Fruit fly (Drosophila melanogaster) whole organism, embryonic: ENCODE measurements around the gene dpr20.
A peak's percentile ranks its signal among the peaks of the same experiment; 100 is the strongest.

Experiments
- Atf6 ChIP-seq: fragments of 200-800 bp; sonication (Bioruptor generic); IDR thresholded peaks from 2 replicates; pipeline ENCODE4 v1.3.6; 2022; ENCODE audit warnings: missing biosample characterization, missing genetic modification characterization
- BEAF-32 ChIP-seq: fragments of 200-800 bp; sonication (Bioruptor generic); optimal IDR thresholded peaks from 3 replicates; lab custom pipeline; 2017; ENCODE audit warnings: missing biosample characterization, missing genetic modification characterization, mild to moderate bottlenecking, moderate library complexity, missing genetic modification reagents
- CG10267 ChIP-seq: fragments of 200-800 bp; sonication (Bioruptor generic); optimal IDR thresholded peaks from 2 replicates; lab custom pipeline; 2018; ENCODE audit warnings: missing biosample characterization, mild to moderate bottlenecking, missing genetic modification characterization, moderate library complexity
- CG10321 ChIP-seq: fragments of 200-800 bp; sonication (Bioruptor generic); IDR thresholded peaks from 2 replicates; pipeline ENCODE4 v1.3.6; 2022; ENCODE audit warnings: missing biosample characterization, missing genetic modification characterization
- CG10979 ChIP-seq: fragments of 200-800 bp; sonication (Bioruptor generic); optimal IDR thresholded peaks from 2 replicates; lab custom pipeline; 2018; ENCODE audit warnings: missing biosample characterization, mild to moderate bottlenecking, missing genetic modification characterization, moderate library complexity
- CG12391 ChIP-seq: fragments of 200-800 bp; sonication (Bioruptor generic); optimal IDR thresholded peaks from 3 replicates; lab custom pipeline; 2018; ENCODE audit warnings: missing biosample characterization, mild to moderate bottlenecking, missing genetic modification characterization, moderate library complexity
- CG14710 ChIP-seq: fragments of 200-800 bp; sonication (Bioruptor generic); optimal IDR thresholded peaks from 3 replicates; lab custom pipeline; 2019; ENCODE audit warnings: missing biosample characterization, mild to moderate bottlenecking, missing genetic modification characterization, moderate library complexity
- CG15601 ChIP-seq: fragments of 200-800 bp; sonication (Bioruptor generic); optimal IDR thresholded peaks from 3 replicates; lab custom pipeline; 2019; ENCODE audit warnings: missing biosample characterization, mild to moderate bottlenecking, missing genetic modification characterization, moderate library complexity
- CG17359 ChIP-seq: fragments of 200-800 bp; sonication (Bioruptor generic); optimal IDR thresholded peaks from 3 replicates; lab custom pipeline; 2018; ENCODE audit warnings: missing biosample characterization, mild to moderate bottlenecking, missing genetic modification characterization, moderate library complexity
- CG17612 ChIP-seq: fragments of 200-800 bp; sonication (Bioruptor generic); IDR thresholded peaks from 2 replicates; pipeline ENCODE4 v1.3.6; 2022; ENCODE audit warnings: missing biosample characterization, missing genetic modification characterization
- CG17829 ChIP-seq: fragments of 200-800 bp; optimal IDR thresholded peaks from 2 replicates; lab custom pipeline; 2019; ENCODE audit warnings: missing biosample characterization, mild to moderate bottlenecking, missing genetic modification characterization, moderate library complexity
- CG2678 ChIP-seq: fragments of 200-800 bp; sonication (Bioruptor generic); optimal IDR thresholded peaks from 3 replicates; lab custom pipeline; 2019; ENCODE audit warnings: missing biosample characterization, mild to moderate bottlenecking, missing genetic modification characterization, moderate library complexity
- CG30403 ChIP-seq: fragments of 200-800 bp; sonication (Bioruptor generic); optimal IDR thresholded peaks from 3 replicates; lab custom pipeline; 2016; ENCODE audit warnings: missing biosample characterization, missing genetic modification characterization
- CG3407 ChIP-seq: fragments of 200-800 bp; sonication (Bioruptor generic); optimal IDR thresholded peaks from 2 replicates; lab custom pipeline; 2018; ENCODE audit warnings: missing biosample characterization, mild to moderate bottlenecking, missing genetic modification characterization
- CG4424 ChIP-seq: fragments of 200-800 bp; sonication (Bioruptor generic); optimal IDR thresholded peaks from 3 replicates; lab custom pipeline; 2016; ENCODE audit warnings: missing biosample characterization, missing genetic modification characterization
- CG5180 ChIP-seq: fragments of 200-800 bp; sonication (Bioruptor generic); optimal IDR thresholded peaks from 3 replicates; lab custom pipeline; 2017; ENCODE audit warnings: missing biosample characterization, missing genetic modification characterization, mild to moderate bottlenecking, moderate library complexity, missing genetic modification reagents
- CG5245 ChIP-seq: fragments of 200-800 bp; sonication (Bioruptor generic); optimal IDR thresholded peaks from 3 replicates; lab custom pipeline; 2016; ENCODE audit warnings: missing biosample characterization, missing genetic modification characterization
- CG5953 ChIP-seq: fragments of 200-800 bp; sonication (Bioruptor generic); IDR thresholded peaks from 2 replicates; pipeline ENCODE4 v1.3.6; 2022; ENCODE audit warnings: missing biosample characterization, missing genetic modification characterization
- CG6813 ChIP-seq: fragments of 200-800 bp; sonication (Bioruptor generic); optimal IDR thresholded peaks from 2 replicates; lab custom pipeline; 2017; ENCODE audit warnings: missing biosample characterization, missing genetic modification characterization, mild to moderate bottlenecking, moderate library complexity, missing genetic modification reagents
- CG8388 ChIP-seq: fragments of 200-800 bp; sonication (Bioruptor generic); optimal IDR thresholded peaks from 2 replicates; lab custom pipeline; 2019; ENCODE audit warnings: missing biosample characterization, mild to moderate bottlenecking, missing genetic modification characterization, moderate library complexity
- CG8924 ChIP-seq: fragments of 200-800 bp; optimal IDR thresholded peaks from 3 replicates; lab custom pipeline; 2019; ENCODE audit warnings: missing biosample characterization, mild to moderate bottlenecking, missing genetic modification characterization, moderate library complexity
- Eip74EF ChIP-seq, 2 experiments: fragments of 200-800 bp in 1 of 2; fragments of >200 bp in 1 of 2; sonication (Bioruptor generic) in 1 of 2; optimal IDR thresholded peaks; 2 replicates each; lab custom pipeline; 2017 to 2019; ENCODE audit warnings: missing biosample characterization in 2 of 2, missing genetic modification characterization in 2 of 2, mild to moderate bottlenecking in 1 of 2, moderate library complexity in 1 of 2
- Hr3 ChIP-seq: fragments of 200-800 bp; sonication (Bioruptor generic); optimal IDR thresholded peaks from 3 replicates; lab custom pipeline; 2016; ENCODE audit warnings: missing biosample characterization, missing genetic modification characterization
- Hr39 ChIP-seq: fragments of >200 bp; optimal IDR thresholded peaks from 2 replicates; lab custom pipeline; 2017
- Six4 ChIP-seq: fragments of 200-800 bp; sonication (Bioruptor generic); optimal IDR thresholded peaks from 2 replicates; lab custom pipeline; 2016; ENCODE audit warnings: missing biosample characterization, missing genetic modification characterization
- Ssrp ChIP-seq: fragments of 200-800 bp; sonication (Bioruptor generic); optimal IDR thresholded peaks from 2 replicates; lab custom pipeline; 2018; ENCODE audit warnings: missing biosample characterization, mild to moderate bottlenecking, missing genetic modification characterization, moderate library complexity
- Vsx1 ChIP-seq: fragments of 200-800 bp; sonication (Bioruptor generic); optimal IDR thresholded peaks from 2 replicates; lab custom pipeline; 2017; ENCODE audit warnings: missing biosample characterization, mild to moderate bottlenecking, missing genetic modification characterization, missing genetic modification reagents
- bab2 ChIP-seq: fragments of 200-800 bp; sonication (Bioruptor generic); optimal IDR thresholded peaks from 2 replicates; lab custom pipeline; 2016; ENCODE audit warnings: missing biosample characterization, missing genetic modification characterization
- chif ChIP-seq, 2 experiments: fragments of 200-800 bp; sonication (Bioruptor generic); optimal IDR thresholded peaks; 3 replicates each; lab custom pipeline; 2016; ENCODE audit warnings: missing biosample characterization in 2 of 2, missing genetic modification characterization in 2 of 2
- ci ChIP-seq: fragments of 200-800 bp; sonication (Bioruptor generic); IDR thresholded peaks from 3 replicates; pipeline ENCODE4 v1.3.6; 2022; ENCODE audit warnings: missing biosample characterization, missing genetic modification characterization
- da ChIP-seq: fragments of 200-800 bp; sonication (Bioruptor generic); optimal IDR thresholded peaks from 2 replicates; lab custom pipeline; 2016; ENCODE audit warnings: missing biosample characterization, missing genetic modification characterization
- fd102C ChIP-seq: fragments of 200-800 bp; sonication (Bioruptor generic); optimal IDR thresholded peaks from 2 replicates; lab custom pipeline; 2018; ENCODE audit warnings: missing biosample characterization, mild to moderate bottlenecking, missing genetic modification characterization, moderate library complexity
- gce ChIP-seq: fragments of 200-800 bp; sonication (Bioruptor generic); IDR thresholded peaks from 3 replicates; pipeline ENCODE4 v1.3.6; 2022; ENCODE audit warnings: missing biosample characterization, missing genetic modification characterization
- hkb ChIP-seq, 2 experiments: fragments of 200-800 bp in 1 of 2; fragments of >200 bp in 1 of 2; sonication (Bioruptor generic) in 1 of 2; IDR thresholded peaks in 1 of 2; optimal IDR thresholded peaks in 1 of 2; 2 replicates each; pipeline versions ENCODE4 v1.3.6 to Lab custom; 2017 to 2022; ENCODE audit warnings: missing biosample characterization in 1 of 2, missing genetic modification characterization in 1 of 2
- kay ChIP-seq: fragments of 200-800 bp; sonication (Bioruptor generic); optimal IDR thresholded peaks from 2 replicates; lab custom pipeline; 2016; ENCODE audit warnings: missing biosample characterization, missing genetic modification characterization
- ken ChIP-seq: fragments of 200-800 bp; sonication (Bioruptor generic); IDR thresholded peaks from 3 replicates; pipeline ENCODE4 v1.3.6; 2022; ENCODE audit warnings: missing biosample characterization, missing genetic modification characterization
- lmd ChIP-seq: fragments of 200-800 bp; sonication (Bioruptor generic); IDR thresholded peaks from 2 replicates; pipeline ENCODE4 v1.3.6; 2022; ENCODE audit warnings: missing biosample characterization, missing genetic modification characterization
- mirr ChIP-seq: fragments of 200-800 bp; sonication (Bioruptor generic); optimal IDR thresholded peaks from 3 replicates; lab custom pipeline; 2018; ENCODE audit warnings: missing biosample characterization, mild to moderate bottlenecking, missing genetic modification characterization
- nau ChIP-seq: fragments of 200-800 bp; sonication (Bioruptor generic); optimal IDR thresholded peaks from 3 replicates; lab custom pipeline; 2017; ENCODE audit warnings: missing biosample characterization, mild to moderate bottlenecking, missing genetic modification characterization, missing genetic modification reagents
- nerfin-1 ChIP-seq: fragments of 200-800 bp; sonication (Bioruptor generic); optimal IDR thresholded peaks from 3 replicates; lab custom pipeline; 2019; ENCODE audit warnings: missing biosample characterization, mild to moderate bottlenecking, missing genetic modification characterization, moderate library complexity
- nmo ChIP-seq: fragments of 200-800 bp; sonication (Bioruptor generic); optimal IDR thresholded peaks from 2 replicates; lab custom pipeline; 2018; ENCODE audit warnings: missing biosample characterization, mild to moderate bottlenecking, missing genetic modification characterization, moderate library complexity
- phol ChIP-seq: fragments of 200-800 bp; sonication (Bioruptor generic); optimal IDR thresholded peaks from 3 replicates; lab custom pipeline; 2018; ENCODE audit warnings: missing biosample characterization, mild to moderate bottlenecking, missing genetic modification characterization, moderate library complexity
- ro ChIP-seq: fragments of 200-800 bp; sonication (Bioruptor generic); IDR thresholded peaks from 2 replicates; pipeline ENCODE4 v1.3.6; 2022; ENCODE audit warnings: missing biosample characterization, missing genetic modification characterization
- row ChIP-seq: fragments of 200-800 bp; sonication (Bioruptor generic); IDR thresholded peaks from 3 replicates; pipeline ENCODE4 v1.3.6; 2022; ENCODE audit warnings: missing biosample characterization, missing genetic modification characterization
- vvl ChIP-seq: fragments of 200-800 bp; sonication (Bioruptor generic); IDR thresholded peaks from 2 replicates; pipeline ENCODE4 v1.3.6; 2022; ENCODE audit warnings: missing biosample characterization, missing genetic modification characterization

Gene dpr20

DNA sequence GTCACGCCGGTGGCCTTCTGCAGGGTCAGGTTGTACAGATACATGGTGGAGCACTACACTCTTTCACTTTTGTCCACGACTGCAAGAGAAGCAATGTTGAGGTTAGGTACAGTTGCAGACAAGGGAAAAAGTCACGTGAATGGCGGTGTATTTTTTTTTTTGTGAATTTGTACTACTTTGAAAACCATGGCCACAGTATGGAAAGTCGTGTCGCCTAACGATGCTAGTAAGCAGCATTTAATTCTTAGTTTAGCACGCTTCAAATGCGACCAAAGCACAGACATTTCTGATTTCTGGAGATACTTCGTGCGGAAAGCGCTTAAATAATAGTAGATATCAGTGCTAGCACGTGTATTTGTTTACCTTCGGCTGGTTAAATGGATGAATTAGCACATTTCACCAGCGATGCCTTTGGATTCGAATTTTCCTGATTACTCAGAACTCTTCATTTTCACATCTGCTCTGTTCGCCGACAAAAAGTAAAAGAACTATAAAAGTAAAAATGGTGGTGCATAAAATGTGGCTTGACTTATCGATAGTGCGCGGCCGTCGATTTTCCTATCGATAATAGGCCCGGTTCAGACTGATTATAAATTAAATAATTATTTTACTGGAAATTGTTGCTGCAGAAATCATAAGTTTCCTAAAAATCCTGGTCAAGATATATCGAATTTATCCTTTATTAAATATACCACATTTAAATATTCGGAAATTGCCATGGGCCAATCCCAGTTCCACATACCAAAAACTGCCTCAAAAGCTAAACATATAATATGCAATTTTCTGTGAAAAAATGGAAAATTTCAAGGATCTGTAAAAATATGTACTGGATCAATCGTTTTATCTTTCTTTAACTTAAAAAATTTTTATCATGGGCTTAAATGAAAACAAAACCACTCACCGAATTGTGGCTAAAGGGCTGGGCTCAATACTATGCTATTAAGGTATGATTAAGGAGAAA lies 23.9 kb downstream of the dpr20 start, which contains the start of gene Sf3b3 (continued):
- TF ChIP-seq mirr (GFP tag; lab: Kevin White, UChicago) = no peak

DNA sequence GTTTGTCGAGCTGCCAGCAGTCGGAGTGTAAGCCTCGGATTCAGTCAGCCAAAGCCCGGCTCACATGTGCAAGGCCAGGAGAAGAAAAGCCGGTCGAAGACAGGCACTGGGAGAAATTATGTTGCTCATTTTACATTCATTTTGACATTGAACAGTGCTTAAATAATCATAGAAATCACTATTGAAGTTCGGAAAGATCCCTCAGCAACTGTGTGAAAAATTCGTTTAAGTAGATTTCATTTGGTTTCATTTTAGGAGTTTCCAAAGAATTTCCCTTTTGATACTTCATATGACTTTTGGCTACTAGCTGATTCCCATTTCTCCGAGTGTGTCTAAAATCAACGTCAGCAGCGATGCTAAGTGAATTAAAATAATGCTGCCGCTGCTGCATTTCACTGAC lies 32.6 kb downstream of the dpr20 start:
- TF ChIP-seq da (GFP tag; lab: Kevin White, UChicago) (no peak), Hr39 (no peak), chif (GFP tag; optimal IDR thresholded peaks at IDR 0.05; lab: Kevin White, UChicago) (peak in 1 of 2 experiments; percentile 24), CG5245 (GFP tag; lab: Kevin White, UChicago) (peak; percentile 5), ro (GFP tag; lab: Robert Waterston, UW) (no peak), lmd (GFP tag; lab: Robert Waterston, UW) (peak; percentile 45; the same call in 1 of the 2 replicates), CG3407 (GFP tag; lab: Kevin White, UChicago) (peak; percentile 4), CG10979 (tag; lab: Kevin White, UChicago) (peak; percentile 44), CG4424 (peak; percentile 39), kay (no peak), CG2678 (peak; percentile 51), Hr3 (GFP tag; lab: Kevin White, UChicago) (peak; percentile 8), row (0 out of 3 replicates have a peak, but pooled peaks have one; percentile 26), CG8388 (peak; percentile 29), CG15601 (tag; lab: Kevin White, UChicago) (peak; percentile 3), Vsx1 (no peak), CG5180 (GFP tag; lab: Kevin White, UChicago) (peak; percentile 14), bab2 (peak; percentile 9), CG14710 (tag; lab: Kevin White, UChicago) (peak; percentile 11), CG10321 (GFP tag; lab: Robert Waterston, UW) (no peak), gce (GFP tag; lab: Robert Waterston, UW) (0 out of 3 replicates have a peak, but pooled peaks have one; percentile 19), nmo (peak; percentile 29), Six4 (GFP tag; lab: Kevin White, UChicago) (peak; percentile 19), ken (GFP tag; lab: Robert Waterston, UW) (0 out of 3 replicates have a peak, but pooled peaks have one; percentile 18), CG17612 (GFP tag; lab: Robert Waterston, UW) (no peak), hkb (optimal IDR thresholded peaks at IDR 0.05; lab: Kevin White, UChicago) (no peak), hkb (GFP tag; IDR thresholded peaks at IDR 0.05; lab: Robert Waterston, UW) (0 out of 2 replicates have a peak, but pooled peaks have one; percentile 16), CG17359 (tag; lab: Kevin White, UChicago) (peak; percentile 40), CG10267 (tag; lab: Kevin White, UChicago) (peak; percentile 11), Eip74EF (GFP tag; optimal IDR thresholded peaks at IDR 0.05; lab: Kevin White, UChicago) (peak in 1 of 2 experiments; percentile 23), Ssrp (tag; lab: Kevin White, UChicago) (peak; percentile 12), ci (GFP tag; lab: Robert Waterston, UW) (peak; percentile 53; the same call in 2 of the 3 replicates), CG17829 (tag; lab: Kevin White, UChicago) (peak; percentile 40), Atf6 (no peak), nau (GFP tag; lab: Kevin White, UChicago) (peak; percentile 8), phol (tag; lab: Kevin White, UChicago) (peak; percentile 55), BEAF-32 (GFP tag; lab: Kevin White, UChicago) (no peak), CG12391 (tag; lab: Kevin White, UChicago) (peak; percentile 43), nerfin-1 (peak; percentile 38), CG8924 (tag; lab: Kevin White, UChicago) (peak; percentile 3), vvl (GFP tag; lab: Robert Waterston, UW) (peak; percentile 36; the same call in 1 of the 2 replicates), CG6813 (no peak), CG5953 (GFP tag; lab: Robert Waterston, UW) (0 out of 2 replicates have a peak, but pooled peaks have one; percentile 22), fd102C (GFP tag; lab: Kevin White, UChicago) (no peak), CG30403 (peak; percentile 21)
